Fruit fly (Drosophila melanogaster): ENCODE data around the gene Sac1.

Gene Sac1

DNA sequence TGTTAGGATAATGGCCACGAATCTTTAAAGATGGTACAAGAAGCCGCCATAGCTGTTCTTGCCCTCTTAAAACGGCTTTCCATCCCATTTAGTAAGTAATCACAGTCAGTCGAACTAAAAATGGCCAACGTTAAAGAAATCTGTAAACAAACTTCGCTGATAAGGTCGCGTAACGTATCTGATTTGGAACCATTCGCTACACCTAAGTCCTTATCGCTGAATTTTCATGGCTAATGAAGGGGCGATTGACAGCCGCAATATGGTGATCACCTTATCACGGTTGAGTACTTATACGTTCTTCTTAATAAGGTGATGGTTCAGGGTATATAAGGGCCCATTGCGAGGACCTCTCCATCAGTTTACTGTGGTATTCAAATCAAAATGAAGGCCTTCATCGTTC lies 35.0 kb upstream of the Sac1 start, which contains the start of gene LysE:
LysE (plus strand) TSS at position 257 of the 400 bp plus-strand sequence.
- no peak for TF ChIP-seq CG2889 (GFP tag; IDR thresholded peaks at IDR 0.05)
- no peak for TF ChIP-seq insv (GFP tag; optimal IDR thresholded peaks at IDR 0.05)
- TF ChIP-seq Hey (tag; optimal IDR thresholded peaks at IDR 0.05), result peak; percentile 45
- no peak for TF ChIP-seq Max (GFP tag; optimal IDR thresholded peaks at IDR 0.05)
- no peak for TF ChIP-seq CG1024 (GFP tag; IDR thresholded peaks at IDR 0.05)
- peak; percentile 62 for TF ChIP-seq exex (tag; optimal IDR thresholded peaks at IDR 0.05)
- no peak for TF ChIP-seq nmo (GFP tag; optimal IDR thresholded peaks at IDR 0.05)
- TF ChIP-seq CG16813 (GFP tag; IDR thresholded peaks at IDR 0.05; ENCODE audit: partially characterized antibody), result no peak
- TF ChIP-seq CG15601 (tag; optimal IDR thresholded peaks at IDR 0.05), result no peak
- TF ChIP-seq Six4 (GFP tag; optimal IDR thresholded peaks at IDR 0.05), result no peak
- peak; percentile 8 for TF ChIP-seq sug (tag; optimal IDR thresholded peaks at IDR 0.05)
- TF ChIP-seq CG18599 (GFP tag; optimal IDR thresholded peaks at IDR 0.05), result peak; percentile 21
- peak; percentile 42 for TF ChIP-seq grn (GFP tag; optimal IDR thresholded peaks at IDR 0.05)
- no peak for TF ChIP-seq CG4730 (GFP tag; IDR thresholded peaks at IDR 0.05)

DNA sequence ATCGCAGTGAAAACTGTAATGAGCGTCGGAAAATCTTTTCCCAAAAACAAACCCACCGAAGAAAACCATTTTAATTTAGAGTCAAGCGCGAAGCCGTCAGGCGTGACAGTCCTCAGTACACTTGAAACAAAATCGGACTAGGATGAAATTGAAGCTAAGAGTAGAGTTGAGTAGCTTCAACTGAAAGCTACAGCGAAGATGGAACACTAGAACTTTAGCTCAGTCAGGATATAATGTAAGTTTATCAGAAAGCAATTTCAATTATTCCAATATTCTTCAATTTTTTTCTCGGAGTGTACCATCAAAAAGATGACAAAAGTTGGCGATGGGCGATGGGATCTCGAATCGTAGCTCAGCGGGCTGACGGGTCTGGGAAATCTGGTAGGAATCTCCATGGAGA lies 31.2 kb upstream of the Sac1 start:
- TF ChIP-seq CG6813 (GFP tag; optimal IDR thresholded peaks at IDR 0.05) (peak; percentile 38), CG8281 (tag; optimal IDR thresholded peaks at IDR 0.05) (no peak), CG12659 (GFP tag; optimal IDR thresholded peaks at IDR 0.05) (peak; percentile 1), yki (optimal IDR thresholded peaks at IDR 0.05) (no peak), CG3847 (GFP tag; IDR thresholded peaks at IDR 0.05) (no peak), CG7556 (GFP tag; optimal IDR thresholded peaks at IDR 0.05) (peak; percentile 19), Dbx (GFP tag; IDR thresholded peaks at IDR 0.05) (0 out of 3 replicates have a peak, but pooled peaks have one; percentile 19), croc (GFP tag; conservative IDR thresholded peaks at IDR 0.05) (0 out of 3 replicates have a peak, but pooled peaks have one; percentile 20), lab (GFP tag; optimal IDR thresholded peaks at IDR 0.05) (peak; percentile 58), CG12744 (GFP tag; optimal IDR thresholded peaks at IDR 0.05) (no peak), dpn (GFP tag; optimal IDR thresholded peaks at IDR 0.05) (peak; percentile 16 to 39), CG8290 (GFP tag; optimal IDR thresholded peaks at IDR 0.05) (no peak), CG8290 (tag; optimal IDR thresholded peaks at IDR 0.05) (peak in 1 of 2 experiments; percentile 45), zfh2 (GFP tag; optimal IDR thresholded peaks at IDR 0.05) (peak; percentile 12), Xbp1 (GFP tag; optimal IDR thresholded peaks at IDR 0.05) (peak; percentile 36), CG3163 (GFP tag; optimal IDR thresholded peaks at IDR 0.05) (no peak), TFAM (GFP tag; optimal IDR thresholded peaks at IDR 0.05) (no peak), fd64A (GFP tag; optimal IDR thresholded peaks at IDR 0.05) (no peak), Doc3 (GFP tag; IDR thresholded peaks at IDR 0.05; ENCODE audit: partially characterized antibody) (no peak), CG9932 (GFP tag; IDR thresholded peaks at IDR 0.05) (no peak), CG18476 (GFP tag; optimal IDR thresholded peaks at IDR 0.05) (peak; percentile 18), dmrt11E (tag; optimal IDR thresholded peaks at IDR 0.05) (peak; percentile 36), Blimp-1 (GFP tag; optimal IDR thresholded peaks at IDR 0.05) (peak; percentile 69), zen (tag; optimal IDR thresholded peaks at IDR 0.05) (peak; percentile 65), CG32772 (GFP tag; IDR thresholded peaks at IDR 0.05) (no peak), ssp (GFP tag; IDR thresholded peaks at IDR 0.05) (0 out of 2 replicates have a peak, but pooled peaks have one; percentile 25), Ada2b (GFP tag; IDR thresholded peaks at IDR 0.05) (peak; percentile 67), Elba2 (GFP tag; optimal IDR thresholded peaks at IDR 0.05) (no peak), tx (GFP tag; optimal IDR thresholded peaks at IDR 0.05) (no peak), CG12391 (tag; optimal IDR thresholded peaks at IDR 0.05) (peak; percentile 42), ci (GFP tag; IDR thresholded peaks at IDR 0.05) (peak; percentile 70), CG2678 (tag; optimal IDR thresholded peaks at IDR 0.05) (peak; percentile 60), sisA (GFP tag; IDR thresholded peaks at IDR 0.05) (peak; percentile 65), lmd (GFP tag; IDR thresholded peaks at IDR 0.05) (peak; percentile 45), bab2 (GFP tag; optimal IDR thresholded peaks at IDR 0.05) (peak; percentile 1), CG1233 (GFP tag; optimal IDR thresholded peaks at IDR 0.05) (peak; percentile 6), Spps (tag; optimal IDR thresholded peaks at IDR 0.05) (peak; percentile 21)

All from whole organism, embryonic.